Worm (Caenorhabditis elegans): ENCODE measurements around the gene fbxc-43.

- TF ChIP-seq ztf-11 (tag; optimal IDR thresholded peaks at IDR 0.05) (no peak), C04F5.9 (tag; optimal IDR thresholded peaks at IDR 0.05) (no peak), snu-23 (GFP tag; optimal IDR thresholded peaks at IDR 0.05) (no peak), nhr-28 (tag; optimal IDR thresholded peaks at IDR 0.05) (no peak), fkh-10 (GFP tag; optimal IDR thresholded peaks at IDR 0.05) (no peak), egl-27 (tag; optimal IDR thresholded peaks at IDR 0.05) (no peak), tbx-2 (tag; optimal IDR thresholded peaks at IDR 0.05) (no peak), ces-1 (GFP tag; optimal IDR thresholded peaks at IDR 0.05) (no peak)
Measured at ce11 chrII:4203729-4204184, 32.0 kb downstream of the fbxc-43 start, which contains the start of gene mth-1.

Measured in whole organism, L1 larva.